Worm (Caenorhabditis elegans): Measurements from ENCODE around the gene C16C8.5.

ce11 chrII:3476536-3476935 lies 31.4 kb upstream of the C16C8.5 start:
- TF ChIP-seq T22C8.4 (GFP tag; IDR thresholded peaks at IDR 0.05), result no peak
- TF ChIP-seq flt-1 (GFP tag; IDR thresholded peaks at IDR 0.05), result no peak
- no peak for TF ChIP-seq tab-1 (GFP tag; IDR thresholded peaks at IDR 0.05)
- no peak for TF ChIP-seq med-1 (GFP tag; optimal IDR thresholded peaks at IDR 0.05; ENCODE audit: insufficient read depth)
